Fruit fly (Drosophila melanogaster) S2 (cell line): ENCODE measurements around the gene nrv2.

Experiments used
- CG8478 ChIP-seq: fragments of >200 bp; optimal IDR thresholded peaks from 2 replicates; lab custom pipeline; 2018
- CTCF ChIP-seq, 2 experiments: fragments of >200 bp; optimal IDR thresholded peaks; 2 replicates each; lab custom pipeline; 2018

DNA sequence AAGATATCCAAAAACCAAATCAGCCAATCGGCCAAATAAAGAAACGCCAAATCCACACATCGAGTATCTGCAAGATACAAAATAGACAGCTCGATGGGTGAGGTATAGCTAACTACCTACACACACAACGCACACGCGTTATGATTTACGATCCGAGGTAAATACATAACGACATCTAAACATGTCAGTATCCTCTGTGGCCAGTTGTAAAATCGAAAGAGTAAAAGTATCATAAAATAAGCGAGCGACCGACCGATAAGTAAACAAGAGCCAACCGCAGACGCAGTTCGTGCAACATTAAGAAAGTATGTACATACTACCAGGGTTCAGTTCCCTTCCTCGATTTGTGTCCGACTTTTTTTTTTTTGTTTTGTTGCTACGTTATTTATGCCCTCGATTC is 27.6 kb upstream of the nrv2 start:
- TF ChIP-seq CG8478 (no peak), CTCF (optimal IDR thresholded peaks at IDR 0.05; lab: Kevin White, UChicago) (no peak)
